Worm (Caenorhabditis elegans) whole organism, L4/young adult: Measurements from ENCODE around the gene M106.8.

Experiments
- W03F9.2 ChIP-seq: fragments of 150-350 bp; optimal IDR thresholded peaks from 2 replicates; lab custom pipeline; 2014; ENCODE audit warnings: missing biosample characterization, missing genetic modification characterization
- dao-5 ChIP-seq: sonication (generic microtip); optimal IDR thresholded peaks from 2 replicates; lab custom pipeline; 2016; ENCODE audit warnings: missing genotype, missing genetic modification characterization, moderate library complexity, missing compliant biosample characterization
- him-1 ChIP-seq: sonication (generic microtip); optimal IDR thresholded peaks from 2 replicates; lab custom pipeline; 2016; ENCODE audit warnings: missing genotype, missing genetic modification reagents, missing genetic modification characterization, missing compliant biosample characterization

M106.8 gene

DNA sequence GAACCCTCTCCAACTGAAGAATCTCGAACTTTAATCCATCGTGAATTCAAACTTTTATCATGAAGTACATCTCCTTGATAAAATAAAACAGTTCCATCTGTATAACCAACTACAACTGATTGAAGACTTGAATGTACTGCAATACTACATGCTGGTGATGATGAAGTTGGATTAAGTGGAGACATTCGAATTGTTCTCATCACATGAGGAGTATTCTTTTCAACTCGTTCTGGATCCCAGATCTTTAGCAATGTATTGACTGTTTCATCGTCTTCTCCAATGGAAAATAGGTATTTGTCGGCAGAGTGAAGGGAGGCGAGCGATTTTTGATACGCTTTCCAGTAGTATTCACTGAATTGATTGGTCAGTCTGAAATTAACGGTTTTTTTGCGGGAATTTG is 50.8 kb downstream of the M106.8 start:
- TF ChIP-seq him-1 (no peak), dao-5 (tag; lab: Kevin White, UChicago) (no peak), W03F9.2 (tag; lab: Kevin White, UChicago) (no peak)
